Worm (Caenorhabditis elegans): Measurements from ENCODE around the gene cka-2.

cka-2 gene

ce11 chrX:4265283-4265907 is 20.5 kb upstream of the cka-2 start, which contains the start of gene coel-1:
Gene coel-1, plus strand, starts transcription at chrX:4265663.
- TF ChIP-seq W03F9.2 (tag; optimal IDR thresholded peaks at IDR 0.05) (no peak), him-1 (tag; optimal IDR thresholded peaks at IDR 0.05) (no peak)

ce11 chrX:4266178-4266931 is 19.6 kb upstream of the cka-2 start:
- TF ChIP-seq dao-5 (tag; optimal IDR thresholded peaks at IDR 0.05) (no peak), W03F9.2 (tag; optimal IDR thresholded peaks at IDR 0.05) (no peak), him-1 (tag; optimal IDR thresholded peaks at IDR 0.05) (no peak)

ce11 chrX:4268396-4268795 is 17.5 kb upstream of the cka-2 start:
- TF ChIP-seq W03F9.2 (tag; optimal IDR thresholded peaks at IDR 0.05) (no peak), dao-5 (tag; optimal IDR thresholded peaks at IDR 0.05) (no peak), him-1 (tag; optimal IDR thresholded peaks at IDR 0.05) (no peak)

- TF ChIP-seq dao-5 (tag; optimal IDR thresholded peaks at IDR 0.05) (no peak), him-1 (tag; optimal IDR thresholded peaks at IDR 0.05) (no peak), W03F9.2 (tag; optimal IDR thresholded peaks at IDR 0.05) (no peak)
Measured at ce11 chrX:4273614-4274013, 12.3 kb upstream of the cka-2 start, which contains the start of gene C52B9.10. Gene C52B9.10, plus strand, starts transcription at chrX:4273914.

- TF ChIP-seq dao-5 (tag; optimal IDR thresholded peaks at IDR 0.05) (no peak), him-1 (tag; optimal IDR thresholded peaks at IDR 0.05) (no peak), W03F9.2 (tag; optimal IDR thresholded peaks at IDR 0.05) (no peak)
Measured at ce11 chrX:4274116-4274515, 11.8 kb upstream of the cka-2 start, which contains the start of gene mec-18. Gene mec-18, minus strand, starts transcription at chrX:4274216.

ce11 chrX:4279294-4279782 is 6.6 kb upstream of the cka-2 start, which contains the start of the genes twk-28 and ets-9:
Gene twk-28, minus strand, starts transcription at chrX:4279344.
Gene ets-9, plus strand, starts transcription at chrX:4279703.
- no peak for TF ChIP-seq dao-5 (tag; optimal IDR thresholded peaks at IDR 0.05)
- no peak for TF ChIP-seq him-1 (tag; optimal IDR thresholded peaks at IDR 0.05)
- no peak for TF ChIP-seq W03F9.2 (tag; optimal IDR thresholded peaks at IDR 0.05)

ce11 chrX:4282380-4282779 is 3.5 kb upstream of the cka-2 start, which contains the start of gene C52B9.19:
Gene C52B9.19, plus strand, starts transcription at chrX:4282555.
- no peak for TF ChIP-seq him-1 (tag; optimal IDR thresholded peaks at IDR 0.05)
- TF ChIP-seq W03F9.2 (tag; optimal IDR thresholded peaks at IDR 0.05) = no peak
- TF ChIP-seq dao-5 (tag; optimal IDR thresholded peaks at IDR 0.05) = no peak

- TF ChIP-seq dao-5 (tag; optimal IDR thresholded peaks at IDR 0.05) (no peak), W03F9.2 (tag; optimal IDR thresholded peaks at IDR 0.05) (no peak), him-1 (tag; optimal IDR thresholded peaks at IDR 0.05) (no peak)
Measured at ce11 chrX:4283989-4284388, 1.9 kb upstream of the cka-2 start, which contains the start of gene ets-10. Gene ets-10, plus strand, starts transcription at chrX:4284189.

- no peak for TF ChIP-seq him-1 (tag; optimal IDR thresholded peaks at IDR 0.05)
- TF ChIP-seq W03F9.2 (tag; optimal IDR thresholded peaks at IDR 0.05) = no peak
- no peak for TF ChIP-seq dao-5 (tag; optimal IDR thresholded peaks at IDR 0.05)
Measured at ce11 chrX:4284470-4284869, 1.5 kb upstream of the cka-2 start.

ce11 chrX:4289805-4290204 is 3.9 kb downstream of the cka-2 start:
- TF ChIP-seq W03F9.2 (tag; optimal IDR thresholded peaks at IDR 0.05) (no peak), dao-5 (tag; optimal IDR thresholded peaks at IDR 0.05) (no peak), him-1 (tag; optimal IDR thresholded peaks at IDR 0.05) (no peak)

ce11 chrX:4294957-4295356 is 9.0 kb downstream of the cka-2 start:
- TF ChIP-seq him-1 (tag; optimal IDR thresholded peaks at IDR 0.05) (no peak), W03F9.2 (tag; optimal IDR thresholded peaks at IDR 0.05) (no peak), dao-5 (tag; optimal IDR thresholded peaks at IDR 0.05) (no peak)

ce11 chrX:4295917-4296316 is 10.0 kb downstream of the cka-2 start:
- TF ChIP-seq W03F9.2 (tag; optimal IDR thresholded peaks at IDR 0.05) (no peak), him-1 (tag; optimal IDR thresholded peaks at IDR 0.05) (no peak), dao-5 (tag; optimal IDR thresholded peaks at IDR 0.05) (no peak)

ce11 chrX:4297452-4297851 is 11.5 kb downstream of the cka-2 start, which contains the start of gene paf-2:
Gene paf-2, minus strand, starts transcription at chrX:4297741.
- no peak for TF ChIP-seq dao-5 (tag; optimal IDR thresholded peaks at IDR 0.05)
- no peak for TF ChIP-seq W03F9.2 (tag; optimal IDR thresholded peaks at IDR 0.05)
- no peak for TF ChIP-seq him-1 (tag; optimal IDR thresholded peaks at IDR 0.05)

ce11 chrX:4303200-4303599 is 17.3 kb downstream of the cka-2 start:
- TF ChIP-seq dao-5 (tag; optimal IDR thresholded peaks at IDR 0.05) (no peak), him-1 (tag; optimal IDR thresholded peaks at IDR 0.05) (no peak), W03F9.2 (tag; optimal IDR thresholded peaks at IDR 0.05) (no peak)

Data from whole organism, L4/young adult.